Fruit fly (Drosophila melanogaster) S2 (cell line): ENCODE results near the gene CG15570.

Experiments used
- CG8478 ChIP-seq: fragments of >200 bp; optimal IDR thresholded peaks from 2 replicates; lab custom pipeline; 2018
- CTCF ChIP-seq, 2 experiments: fragments of >200 bp; optimal IDR thresholded peaks; 2 replicates each; lab custom pipeline; 2018

dm6 chrX:4175805-4176204, 42.2 kb upstream of the CG15570 start:
- TF ChIP-seq CG8478 (lab: Kevin White, UChicago), result no peak
- no peak for TF ChIP-seq CTCF (optimal IDR thresholded peaks at IDR 0.05; lab: Kevin White, UChicago)
